Fruit fly (Drosophila melanogaster) whole organism, embryonic: Measurements from ENCODE around the gene CBP.
A peak's percentile ranks its signal among the peaks of the same experiment; 100 is the strongest.

Experiments
- Ada2b ChIP-seq: fragments of 200-800 bp; sonication (Bioruptor generic); IDR thresholded peaks from 2 replicates; pipeline ENCODE4 v1.3.6; 2022; ENCODE audit warnings: missing biosample characterization, missing genetic modification characterization
- BEAF-32 ChIP-seq: fragments of 200-800 bp; sonication (Bioruptor generic); optimal IDR thresholded peaks from 3 replicates; lab custom pipeline; 2017; ENCODE audit warnings: missing biosample characterization, missing genetic modification characterization, mild to moderate bottlenecking, moderate library complexity, missing genetic modification reagents
- Blimp-1 ChIP-seq: fragments of 200-800 bp; sonication (Bioruptor generic); optimal IDR thresholded peaks from 3 replicates; lab custom pipeline; 2018; ENCODE audit warnings: missing biosample characterization, missing genetic modification characterization, mild to moderate bottlenecking, moderate library complexity, missing genetic modification reagents
- CG10543 ChIP-seq: fragments of 200-800 bp; sonication (Bioruptor generic); optimal IDR thresholded peaks from 3 replicates; lab custom pipeline; 2017; ENCODE audit warnings: missing biosample characterization, mild to moderate bottlenecking, missing genetic modification characterization, moderate library complexity
- CG10979 ChIP-seq: fragments of 200-800 bp; sonication (Bioruptor generic); optimal IDR thresholded peaks from 2 replicates; lab custom pipeline; 2018; ENCODE audit warnings: missing biosample characterization, mild to moderate bottlenecking, missing genetic modification characterization, moderate library complexity
- CG15011 ChIP-seq: fragments of 200-800 bp; sonication (Bioruptor generic); optimal IDR thresholded peaks from 3 replicates; lab custom pipeline; 2018; ENCODE audit warnings: missing biosample characterization, mild to moderate bottlenecking, missing genetic modification characterization
- CG16863 ChIP-seq: fragments of 200-800 bp; sonication (Bioruptor generic); optimal IDR thresholded peaks from 3 replicates; lab custom pipeline; 2016; ENCODE audit warnings: missing biosample characterization, missing genetic modification characterization
- CG17612 ChIP-seq: fragments of 200-800 bp; sonication (Bioruptor generic); IDR thresholded peaks from 2 replicates; pipeline ENCODE4 v1.3.6; 2022; ENCODE audit warnings: missing biosample characterization, missing genetic modification characterization
- CG18262 ChIP-seq: fragments of 200-800 bp; optimal IDR thresholded peaks from 3 replicates; lab custom pipeline; 2019; ENCODE audit warnings: missing biosample characterization, mild to moderate bottlenecking, missing genetic modification characterization, moderate library complexity
- CG2199 ChIP-seq: fragments of 200-800 bp; sonication (Bioruptor generic); IDR thresholded peaks from 3 replicates; pipeline ENCODE4 v1.3.6; 2022; ENCODE audit warnings: missing biosample characterization, missing genetic modification characterization
- CG31224 ChIP-seq: fragments of 200-800 bp; sonication (Bioruptor generic); IDR thresholded peaks from 2 replicates; pipeline ENCODE4 v1.3.6; 2022; ENCODE audit warnings: missing biosample characterization, missing genetic modification characterization
- CG32772 ChIP-seq: fragments of 200-800 bp; sonication (Bioruptor generic); IDR thresholded peaks from 2 replicates; pipeline ENCODE4 v1.3.6; 2022; ENCODE audit warnings: missing biosample characterization, missing genetic modification characterization
- CG33213 ChIP-seq: fragments of 200-800 bp; sonication (Bioruptor generic); optimal IDR thresholded peaks from 3 replicates; lab custom pipeline; 2016; ENCODE audit warnings: missing biosample characterization, missing genetic modification characterization
- CG4730 ChIP-seq: fragments of 200-800 bp; sonication (Bioruptor generic); IDR thresholded peaks from 2 replicates; pipeline ENCODE4 v1.3.6; 2022; ENCODE audit warnings: missing biosample characterization, missing genetic modification characterization
- CG6683 ChIP-seq: fragments of 200-800 bp; sonication (Bioruptor generic); optimal IDR thresholded peaks from 2 replicates; lab custom pipeline; 2017; ENCODE audit warnings: missing biosample characterization, mild to moderate bottlenecking, missing genetic modification characterization, missing genetic modification reagents
- CG7357 ChIP-seq: fragments of 200-800 bp; sonication (Bioruptor generic); IDR thresholded peaks from 3 replicates; pipeline ENCODE4 v1.3.6; 2022; ENCODE audit warnings: missing biosample characterization, missing genetic modification characterization
- CG8924 ChIP-seq: fragments of 200-800 bp; optimal IDR thresholded peaks from 3 replicates; lab custom pipeline; 2019; ENCODE audit warnings: missing biosample characterization, mild to moderate bottlenecking, missing genetic modification characterization, moderate library complexity
- Dad ChIP-seq: fragments of 200-800 bp; sonication (Bioruptor generic); optimal IDR thresholded peaks from 3 replicates; lab custom pipeline; 2016; ENCODE audit warnings: missing biosample characterization, missing genetic modification characterization
- H15 ChIP-seq: fragments of 200-800 bp; sonication (Bioruptor generic); IDR thresholded peaks from 3 replicates; pipeline ENCODE4 v1.3.6; 2022; ENCODE audit warnings: missing biosample characterization, missing genetic modification characterization
- H2.0 ChIP-seq: fragments of 200-800 bp; sonication (Bioruptor generic); IDR thresholded peaks from 2 replicates; pipeline ENCODE4 v1.3.6; 2022; ENCODE audit warnings: missing biosample characterization, missing genetic modification characterization
- Mad ChIP-seq: fragments of 200-800 bp; sonication (Bioruptor generic); optimal IDR thresholded peaks from 2 replicates; lab custom pipeline; 2016; ENCODE audit warnings: missing biosample characterization, missing genetic modification characterization
- Med ChIP-seq: fragments of 200-800 bp; sonication (Bioruptor generic); peaks from one replicate; lab custom pipeline; 2016; ENCODE audit warnings: missing biosample characterization, missing genetic modification characterization, mild to moderate bottlenecking, inconsistent platforms, moderate library complexity
- Nf-YA ChIP-seq: fragments of 200-800 bp; sonication (Bioruptor generic); IDR thresholded peaks from 2 replicates; pipeline ENCODE4 v1.3.6; 2022; ENCODE audit warnings: missing biosample characterization, missing genetic modification characterization
- Opbp ChIP-seq: fragments of 200-800 bp; sonication (Bioruptor generic); IDR thresholded peaks from 3 replicates; pipeline ENCODE4 v1.3.6; 2022; ENCODE audit warnings: missing biosample characterization, missing genetic modification characterization; ENCODE audit not compliant: partially characterized antibody
- Vsx1 ChIP-seq: fragments of 200-800 bp; sonication (Bioruptor generic); optimal IDR thresholded peaks from 2 replicates; lab custom pipeline; 2017; ENCODE audit warnings: missing biosample characterization, mild to moderate bottlenecking, missing genetic modification characterization, missing genetic modification reagents
- abd-A ChIP-seq: fragments of 200-800 bp; sonication (Bioruptor generic); optimal IDR thresholded peaks from 3 replicates; lab custom pipeline; 2019; ENCODE audit warnings: missing biosample characterization, mild to moderate bottlenecking, missing genetic modification characterization, moderate library complexity
- ato ChIP-seq: fragments of 200-800 bp; sonication (Bioruptor generic); IDR thresholded peaks from 2 replicates; pipeline ENCODE4 v1.3.6; 2022; ENCODE audit warnings: missing biosample characterization, missing genetic modification characterization; ENCODE audit not compliant: partially characterized antibody
- bsh ChIP-seq, 2 experiments: fragments of 200-800 bp; sonication (Bioruptor generic); optimal IDR thresholded peaks; 2 replicates each; lab custom pipeline; 2017 to 2018; ENCODE audit warnings: mild to moderate bottlenecking in 2 of 2, missing biosample characterization in 2 of 2, missing genetic modification characterization in 2 of 2, moderate library complexity in 1 of 2
- cg ChIP-seq: fragments of 200-800 bp; sonication (Bioruptor generic); optimal IDR thresholded peaks from 3 replicates; lab custom pipeline; 2019; ENCODE audit warnings: missing biosample characterization, mild to moderate bottlenecking, missing genetic modification characterization, moderate library complexity
- crol ChIP-seq: fragments of 200-800 bp; sonication (Bioruptor generic); IDR thresholded peaks from 2 replicates; pipeline ENCODE4 v1.3.6; 2022; ENCODE audit warnings: missing biosample characterization, missing genetic modification characterization
- dmrt11E ChIP-seq: fragments of 200-800 bp; sonication (Bioruptor generic); optimal IDR thresholded peaks from 3 replicates; lab custom pipeline; 2018; ENCODE audit warnings: missing biosample characterization, mild to moderate bottlenecking, missing genetic modification characterization, moderate library complexity
- gem ChIP-seq: fragments of 200-800 bp; sonication (Bioruptor generic); optimal IDR thresholded peaks from 2 replicates; lab custom pipeline; 2019; ENCODE audit warnings: missing biosample characterization, mild to moderate bottlenecking, missing genetic modification characterization, moderate library complexity
- grn ChIP-seq: fragments of 200-800 bp; sonication (Bioruptor generic); optimal IDR thresholded peaks from 3 replicates; lab custom pipeline; 2017; ENCODE audit warnings: missing biosample characterization, missing genetic modification characterization
- hb ChIP-seq: fragments of 200-800 bp; sonication (Bioruptor generic); IDR thresholded peaks from 3 replicates; pipeline ENCODE4 v1.3.6; 2022; ENCODE audit warnings: missing biosample characterization, missing genetic modification characterization; ENCODE audit not compliant: partially characterized antibody
- kni ChIP-seq: fragments of 200-800 bp; sonication (Bioruptor generic); optimal IDR thresholded peaks from 3 replicates; lab custom pipeline; 2017; ENCODE audit warnings: mild to moderate bottlenecking, missing biosample characterization, missing genetic modification reagents, missing genetic modification characterization
- lbe ChIP-seq: fragments of 200-800 bp; sonication (Bioruptor generic); optimal IDR thresholded peaks from 2 replicates; lab custom pipeline; 2016; ENCODE audit warnings: missing biosample characterization, mild to moderate bottlenecking, missing genetic modification characterization
- lov ChIP-seq, 2 experiments: fragments of 200-800 bp in 1 of 2; fragments of >200 bp in 1 of 2; sonication (Bioruptor generic) in 1 of 2; IDR thresholded peaks in 1 of 2; optimal IDR thresholded peaks in 1 of 2; 2 replicates in 1 of 2; 3 replicates in 1 of 2; pipeline versions ENCODE4 v1.3.6 to Lab custom; 2017 to 2022; ENCODE audit warnings: missing biosample characterization in 1 of 2, missing genetic modification characterization in 1 of 2
- nom ChIP-seq: fragments of 200-800 bp; sonication (Bioruptor generic); optimal IDR thresholded peaks from 2 replicates; lab custom pipeline; 2017; ENCODE audit warnings: missing biosample characterization, missing genetic modification characterization, mild to moderate bottlenecking, moderate library complexity, missing genetic modification reagents
- pb ChIP-seq: fragments of 200-800 bp; sonication (Bioruptor generic); optimal IDR thresholded peaks from 3 replicates; lab custom pipeline; 2016; ENCODE audit warnings: missing biosample characterization, missing genetic modification characterization
- pros ChIP-seq: fragments of 200-800 bp; sonication (Bioruptor generic); optimal IDR thresholded peaks from 3 replicates; lab custom pipeline; 2019; ENCODE audit warnings: missing biosample characterization, mild to moderate bottlenecking, missing genetic modification characterization, moderate library complexity
- row ChIP-seq: fragments of 200-800 bp; sonication (Bioruptor generic); IDR thresholded peaks from 3 replicates; pipeline ENCODE4 v1.3.6; 2022; ENCODE audit warnings: missing biosample characterization, missing genetic modification characterization
- sd ChIP-seq: fragments of 200-800 bp; sonication (Bioruptor generic); optimal IDR thresholded peaks from 3 replicates; lab custom pipeline; 2018; ENCODE audit warnings: missing biosample characterization, mild to moderate bottlenecking, missing genetic modification characterization, moderate library complexity
- sens ChIP-seq: fragments of 200-800 bp; sonication (Bioruptor generic); peaks from one replicate; lab custom pipeline; 2016; ENCODE audit warnings: missing biosample characterization, missing genetic modification characterization
- shn ChIP-seq: fragments of 200-800 bp; sonication (Bioruptor generic); optimal IDR thresholded peaks from 3 replicates; lab custom pipeline; 2016; ENCODE audit warnings: missing biosample characterization, missing genetic modification characterization
- sqz ChIP-seq: fragments of 200-800 bp; sonication (Bioruptor generic); optimal IDR thresholded peaks from 3 replicates; lab custom pipeline; 2018; ENCODE audit warnings: missing biosample characterization, mild to moderate bottlenecking, missing genetic modification characterization
- vfl ChIP-seq: fragments of 200-800 bp; sonication (Bioruptor generic); optimal IDR thresholded peaks from 2 replicates; lab custom pipeline; 2016; ENCODE audit warnings: missing biosample characterization, missing genetic modification characterization
- vvl ChIP-seq: fragments of 200-800 bp; sonication (Bioruptor generic); IDR thresholded peaks from 2 replicates; pipeline ENCODE4 v1.3.6; 2022; ENCODE audit warnings: missing biosample characterization, missing genetic modification characterization

Gene CBP

DNA sequence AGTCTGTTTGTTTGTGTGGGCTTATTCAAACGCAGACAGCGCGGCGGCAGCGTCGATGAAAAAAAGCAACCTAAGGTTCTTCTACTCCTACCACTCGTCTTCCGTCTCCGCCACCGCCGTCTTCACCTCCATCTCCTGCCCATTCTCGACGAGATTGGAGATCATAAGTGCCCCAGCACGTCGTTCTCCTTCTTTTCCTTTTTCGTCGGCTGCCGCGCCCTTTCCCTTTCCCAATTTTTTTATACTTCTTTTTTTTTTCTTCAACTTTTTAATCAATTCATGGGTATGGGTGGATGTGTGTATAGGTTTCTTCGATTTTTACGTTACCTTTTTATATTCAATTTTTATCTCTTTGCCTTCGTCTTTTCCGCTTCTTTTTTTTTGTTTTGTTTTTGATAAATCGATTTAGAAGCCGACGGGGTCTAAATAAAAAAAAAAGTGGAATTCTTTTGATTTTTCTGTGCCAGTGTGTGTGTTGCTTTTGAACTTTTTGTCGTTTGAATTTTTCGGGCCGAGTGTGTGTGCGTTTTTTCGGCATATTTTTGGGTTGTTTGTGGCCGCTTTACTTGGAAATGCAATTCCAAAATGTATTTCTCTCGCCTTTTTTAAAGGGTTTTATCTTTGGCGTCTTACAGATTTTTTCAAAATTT is 32.2 kb upstream of the CBP start:
- TF ChIP-seq kni (peak; percentile 87), Nf-YA (GFP tag; lab: Robert Waterston, UW) (no peak), crol (GFP tag; lab: Robert Waterston, UW) (peak; percentile 93), CG32772 (GFP tag; lab: Robert Waterston, UW) (peak; percentile 64), abd-A (peak; percentile 60), dmrt11E (tag; lab: Kevin White, UChicago) (peak; percentile 19), lov (optimal IDR thresholded peaks at IDR 0.05; lab: Kevin White, UChicago) (no peak), lov (GFP tag; IDR thresholded peaks at IDR 0.05; lab: Robert Waterston, UW) (no peak), nom (GFP tag; lab: Kevin White, UChicago) (peak; percentile 68), Med (GFP tag; lab: Kevin White, UChicago) (peak; percentile 66), CG2199 (GFP tag; lab: Robert Waterston, UW) (0 out of 3 replicates have a peak, but pooled peaks have one; percentile 32), row (0 out of 3 replicates have a peak, but pooled peaks have one; percentile 8), sens (GFP tag; lab: Kevin White, UChicago) (peak; percentile 53), Opbp (GFP tag; lab: Robert Waterston, UW) (0 out of 3 replicates have a peak, but pooled peaks have one; percentile 20), pros (GFP tag; lab: Kevin White, UChicago) (peak; percentile 96), Blimp-1 (peak; percentile 29), gem (peak; percentile 38), CG18262 (tag; lab: Kevin White, UChicago) (no peak), sd (tag; lab: Kevin White, UChicago) (peak; percentile 72), bsh (GFP tag; optimal IDR thresholded peaks at IDR 0.05; lab: Kevin White, UChicago) (peak in 1 of 2 experiments; percentile 58), vvl (peak; percentile 28; the same call in 1 of the 2 replicates), cg (GFP tag; lab: Kevin White, UChicago) (peak; percentile 51), ato (GFP tag; lab: Robert Waterston, UW) (no peak), Vsx1 (GFP tag; lab: Kevin White, UChicago) (peak; percentile 7), sqz (GFP tag; lab: Kevin White, UChicago) (peak; percentile 99), CG10543 (GFP tag; lab: Kevin White, UChicago) (peak; percentile 27), grn (peak; percentile 70), CG6683 (no peak), Dad (GFP tag; lab: Kevin White, UChicago) (no peak), shn (GFP tag; lab: Kevin White, UChicago) (peak; percentile 28), lbe (peak; percentile 26)

DNA sequence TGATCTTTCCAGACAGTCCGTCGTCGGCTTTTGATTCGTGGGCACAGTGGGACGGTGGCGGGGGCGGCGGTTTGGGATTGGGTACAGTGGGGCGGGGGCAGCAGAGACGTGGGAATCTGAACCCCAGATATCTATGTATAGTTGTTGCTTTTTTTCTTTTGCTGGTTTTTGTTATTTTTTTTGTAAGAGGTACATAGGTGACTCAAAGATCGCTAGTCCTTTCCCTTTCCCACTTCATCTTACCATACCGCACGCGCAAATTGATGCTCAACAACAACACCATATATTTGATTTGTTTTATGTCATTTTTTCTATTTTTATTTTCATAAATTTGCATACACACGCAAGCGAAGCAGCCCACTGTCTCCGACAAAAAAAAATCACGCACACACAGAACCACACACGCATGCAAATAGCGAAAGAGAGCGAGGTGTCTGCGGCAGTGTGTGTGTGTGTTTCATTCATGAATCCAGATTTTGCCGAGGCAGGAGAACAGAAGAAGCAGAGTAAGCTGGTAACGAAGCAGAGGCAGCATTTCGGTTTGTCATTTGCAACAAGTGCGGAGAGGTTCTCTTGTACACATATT is 31.3 kb upstream of the CBP start:
- no peak for TF ChIP-seq Mad (GFP tag; lab: Kevin White, UChicago)
- TF ChIP-seq CG17612 (GFP tag; lab: Robert Waterston, UW), result no peak
- peak; percentile 43 for TF ChIP-seq CG16863 (GFP tag; lab: Kevin White, UChicago)
- peak; percentile 11 for TF ChIP-seq CG15011
- TF ChIP-seq vfl (GFP tag; lab: Kevin White, UChicago), result no peak
- no peak for TF ChIP-seq grn
- TF ChIP-seq CG33213 (GFP tag; lab: Kevin White, UChicago), result no peak
- TF ChIP-seq Ada2b (GFP tag; lab: Robert Waterston, UW), result 0 out of 2 replicates have a peak, but pooled peaks have one; percentile 15
- TF ChIP-seq CG6683, result no peak
- no peak for TF ChIP-seq hb (GFP tag; lab: Robert Waterston, UW)
- peak; percentile 9; the same call in 1 of the 2 replicates for TF ChIP-seq H2.0 (GFP tag; lab: Robert Waterston, UW)
- 0 out of 2 replicates have a peak, but pooled peaks have one; percentile 12 for TF ChIP-seq CG31224 (GFP tag; lab: Robert Waterston, UW)
- TF ChIP-seq sqz (GFP tag; lab: Kevin White, UChicago), result peak; percentile 98
- TF ChIP-seq CG4730 (GFP tag; lab: Robert Waterston, UW), result no peak
- TF ChIP-seq CG10979 (tag; lab: Kevin White, UChicago), result peak; percentile 65
- 0 out of 3 replicates have a peak, but pooled peaks have one; percentile 39 for TF ChIP-seq CG7357 (GFP tag; lab: Robert Waterston, UW)
- TF ChIP-seq CG8924 (tag; lab: Kevin White, UChicago), result peak; percentile 28
- TF ChIP-seq pb (GFP tag; lab: Kevin White, UChicago), result no peak
- TF ChIP-seq H15 (GFP tag; lab: Robert Waterston, UW), result no peak
- no peak for TF ChIP-seq BEAF-32 (GFP tag; lab: Kevin White, UChicago)
